Fruit fly (Drosophila melanogaster): ENCODE results near the gene CG13070.

The CG13070 gene

DNA sequence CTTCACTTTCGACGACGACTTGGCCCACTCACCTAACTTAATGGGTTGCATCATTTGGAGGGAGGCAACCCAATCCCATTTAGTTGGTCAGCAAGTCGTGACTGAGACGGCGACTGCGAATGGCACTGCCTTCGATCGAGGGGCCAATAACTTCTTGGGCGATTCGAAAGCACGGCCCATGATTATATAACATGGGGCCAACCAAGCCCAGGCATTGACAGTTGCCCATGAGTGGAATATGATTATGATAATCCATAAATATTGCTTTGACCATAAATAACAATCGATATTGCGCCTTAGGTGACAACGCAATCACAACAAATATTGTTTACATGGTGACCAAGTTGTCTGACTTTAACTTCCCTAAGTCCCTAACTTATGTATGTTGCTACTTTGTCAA is 20.7 kb downstream of the CG13070 start, which contains the start of gene CG13048:
CG13048 (minus strand) TSS at position 101 of the 400 bp plus-strand sequence.
- TF ChIP-seq CG8478 (optimal IDR thresholded peaks at IDR 0.05), result no peak

DNA sequence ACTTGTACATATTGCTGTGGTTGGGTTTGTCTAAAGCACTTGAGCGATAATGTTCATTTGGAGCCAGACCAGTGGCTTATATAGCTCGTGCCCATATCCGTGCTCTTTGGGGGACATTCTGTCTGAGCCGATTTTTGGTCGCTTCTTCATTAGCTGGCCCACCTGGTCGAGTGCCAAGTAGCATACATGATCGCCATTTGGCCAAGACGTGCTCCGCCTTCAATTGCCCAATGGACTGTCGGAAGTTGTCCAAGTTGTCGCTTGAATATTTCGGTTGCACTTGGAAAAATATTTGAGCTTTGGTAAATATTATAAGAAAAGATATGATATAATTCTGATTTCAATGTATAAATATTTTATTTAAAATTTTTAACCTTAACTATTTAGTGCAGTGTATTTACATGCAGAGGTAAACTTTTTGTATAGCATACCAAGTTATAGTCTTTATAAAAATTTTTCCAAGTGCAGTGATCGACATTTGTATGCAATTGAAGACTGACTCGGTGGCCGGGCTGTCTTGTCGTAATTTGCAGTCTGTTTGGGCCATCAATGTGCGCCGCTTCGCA is 22.3 kb downstream of the CG13070 start, which contains the start of gene CG13047:
CG13047 (minus strand) TSS at position 51 of the 566 bp plus-strand sequence.
- TF ChIP-seq CG8478 (optimal IDR thresholded peaks at IDR 0.05), result no peak
- TF ChIP-seq CTCF (optimal IDR thresholded peaks at IDR 0.05), result no peak

DNA sequence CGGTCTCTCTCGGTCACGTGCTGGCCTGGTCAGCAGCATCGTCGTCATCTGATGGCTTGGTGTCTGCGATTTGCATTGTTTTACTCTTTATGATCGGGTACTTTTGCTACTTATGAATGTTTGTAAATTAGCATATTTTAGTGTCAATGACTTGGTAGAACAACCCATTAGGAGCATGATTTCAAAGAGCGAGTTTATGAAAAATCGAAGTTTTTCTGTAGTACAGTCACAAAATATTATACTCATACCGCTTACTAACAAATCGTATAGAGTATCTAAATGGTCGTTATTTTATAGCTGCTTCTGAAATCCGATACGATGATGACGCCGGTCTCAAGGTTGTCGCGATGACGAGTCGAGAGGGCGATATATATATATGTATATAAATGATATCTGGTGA is 23.1 kb downstream of the CG13070 start:
- TF ChIP-seq CTCF (optimal IDR thresholded peaks at IDR 0.05) (no peak), CG8478 (optimal IDR thresholded peaks at IDR 0.05) (no peak)

DNA sequence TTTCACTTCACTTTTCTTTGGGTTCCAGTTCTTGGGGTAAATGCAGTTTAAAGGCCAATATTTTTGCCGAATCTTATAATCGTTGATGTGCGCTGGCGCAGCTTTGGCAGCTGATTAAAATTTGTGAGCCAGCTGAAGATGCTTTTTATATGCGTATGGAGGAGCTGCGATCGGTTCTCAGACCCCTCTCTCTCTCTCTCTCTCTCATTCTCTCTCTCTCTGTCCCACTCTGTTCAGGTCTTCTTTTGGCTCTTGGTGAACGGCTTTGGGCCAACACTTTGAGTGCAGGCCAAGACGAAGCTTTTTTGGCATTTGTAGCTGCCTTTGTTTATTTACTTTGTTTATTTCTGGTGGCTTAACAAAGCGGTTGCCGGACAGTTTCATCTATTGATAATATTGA is 25.2 kb downstream of the CG13070 start, which contains the start of gene CG13046:
CG13046 (minus strand) TSS at position 101 of the 400 bp plus-strand sequence.
- no peak for TF ChIP-seq CG8478 (optimal IDR thresholded peaks at IDR 0.05)
- TF ChIP-seq CTCF (optimal IDR thresholded peaks at IDR 0.05), result no peak

DNA sequence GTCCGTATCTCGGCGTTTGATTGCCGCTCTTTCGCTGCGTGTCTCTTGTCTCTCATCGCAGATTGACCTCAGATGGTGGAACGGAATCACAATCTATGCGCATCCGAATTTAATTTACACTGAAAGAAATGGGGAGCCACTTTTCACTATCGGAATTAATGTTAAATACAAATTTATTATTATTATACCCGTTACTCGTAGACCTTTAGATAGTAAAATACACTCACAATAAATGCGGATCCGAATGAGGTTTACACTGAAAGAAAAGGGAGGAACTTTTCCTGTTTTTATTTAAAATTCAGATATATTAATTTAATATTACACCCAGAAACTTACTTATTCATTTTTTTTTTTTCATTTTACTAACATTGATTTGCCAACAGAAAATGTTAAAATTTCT is 25.9 kb downstream of the CG13070 start:
- TF ChIP-seq CG8478 (optimal IDR thresholded peaks at IDR 0.05) (no peak), CTCF (optimal IDR thresholded peaks at IDR 0.05) (no peak)

DNA sequence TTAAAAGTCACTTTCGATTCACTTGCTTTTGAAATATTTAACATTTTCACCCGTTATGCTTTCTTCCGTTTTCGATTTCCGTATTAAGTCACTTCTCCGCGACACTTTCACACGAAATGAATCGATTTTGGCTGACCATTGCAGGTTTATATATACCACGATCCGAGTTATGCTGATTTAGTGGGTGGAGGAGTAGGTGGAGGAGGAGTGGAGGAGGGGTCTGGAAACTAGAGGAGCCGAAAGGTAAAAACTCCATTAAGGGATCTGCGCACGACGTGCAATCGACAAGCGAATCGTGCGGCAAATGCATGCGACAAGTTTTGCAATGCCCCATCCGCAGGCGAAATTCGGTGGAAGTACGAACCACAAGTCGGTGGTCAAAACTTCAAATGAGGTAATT is 27.7 kb downstream of the CG13070 start, which contains the start of gene CG13045:
CG13045 (minus strand) TSS at position 101 of the 400 bp plus-strand sequence.
- TF ChIP-seq CTCF (optimal IDR thresholded peaks at IDR 0.05) (no peak), CG8478 (optimal IDR thresholded peaks at IDR 0.05) (no peak)

DNA sequence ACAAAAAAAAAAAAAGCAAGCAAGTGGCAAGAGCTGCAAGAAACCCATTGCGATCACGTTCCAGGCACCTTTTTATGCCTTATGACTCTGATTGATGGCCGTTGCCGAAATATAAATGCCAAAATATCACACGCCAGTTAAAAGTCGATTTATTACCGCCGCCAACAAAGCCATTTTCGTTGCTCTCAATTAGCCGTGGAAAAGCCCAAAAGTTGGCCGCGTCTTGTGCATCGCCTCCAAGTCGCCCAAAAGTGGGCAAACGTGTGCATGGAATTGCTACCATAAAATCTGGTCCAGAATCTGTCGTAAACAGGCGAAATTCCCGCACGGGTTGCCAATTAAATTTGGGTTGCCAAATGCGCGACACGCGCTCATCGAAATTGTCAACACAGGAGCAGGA is 28.5 kb downstream of the CG13070 start:
- no peak for TF ChIP-seq CTCF (optimal IDR thresholded peaks at IDR 0.05)
- TF ChIP-seq CG8478 (optimal IDR thresholded peaks at IDR 0.05), result no peak

DNA sequence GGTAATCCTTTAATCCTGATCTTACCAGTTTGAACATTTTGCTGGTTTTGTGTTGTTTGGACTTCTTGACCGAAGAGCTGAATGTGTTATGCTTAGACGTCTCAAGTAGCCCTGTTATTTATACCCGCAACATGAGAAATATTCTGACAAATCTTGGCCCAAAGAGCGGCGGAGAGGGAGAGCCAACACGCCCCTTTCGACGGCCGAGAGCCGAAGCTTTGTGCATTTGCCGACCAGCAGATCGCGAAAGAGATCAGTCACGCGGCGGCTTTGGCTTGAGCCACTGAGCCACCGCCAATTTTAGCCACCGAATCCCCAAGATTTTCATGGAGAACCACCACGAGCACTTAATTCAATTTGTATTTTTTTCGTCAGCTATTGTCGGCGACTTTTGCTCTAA is 32.3 kb downstream of the CG13070 start, which contains the start of gene CG4962:
CG4962 (minus strand) TSS at position 101 of the 400 bp plus-strand sequence.
- no peak for TF ChIP-seq CG8478 (optimal IDR thresholded peaks at IDR 0.05)
- no peak for TF ChIP-seq CTCF (optimal IDR thresholded peaks at IDR 0.05)

DNA sequence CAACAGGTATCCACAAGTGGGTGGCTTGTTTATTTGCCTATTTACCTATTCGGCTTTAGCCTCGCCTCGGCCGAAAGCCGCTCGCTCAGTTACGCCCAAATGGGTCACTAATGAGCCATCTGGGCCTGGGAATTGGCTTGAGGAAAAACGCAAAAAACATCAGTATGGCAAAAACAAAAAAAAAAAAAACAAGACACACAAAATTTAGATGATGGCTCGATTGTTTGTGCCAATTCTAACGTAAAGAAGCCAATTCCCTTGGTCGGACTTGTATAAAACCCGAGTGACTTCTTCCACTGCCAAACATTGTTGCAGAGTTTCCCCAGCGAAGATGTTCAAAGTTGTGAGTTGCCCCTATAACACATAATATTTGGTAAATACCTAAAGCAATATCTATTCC is 38.0 kb downstream of the CG13070 start, which contains the start of gene CG4982:
CG4982 (plus strand) TSS at position 301 of the 400 bp plus-strand sequence.
- TF ChIP-seq CTCF (optimal IDR thresholded peaks at IDR 0.05), result no peak
- TF ChIP-seq CG8478 (optimal IDR thresholded peaks at IDR 0.05), result no peak

DNA sequence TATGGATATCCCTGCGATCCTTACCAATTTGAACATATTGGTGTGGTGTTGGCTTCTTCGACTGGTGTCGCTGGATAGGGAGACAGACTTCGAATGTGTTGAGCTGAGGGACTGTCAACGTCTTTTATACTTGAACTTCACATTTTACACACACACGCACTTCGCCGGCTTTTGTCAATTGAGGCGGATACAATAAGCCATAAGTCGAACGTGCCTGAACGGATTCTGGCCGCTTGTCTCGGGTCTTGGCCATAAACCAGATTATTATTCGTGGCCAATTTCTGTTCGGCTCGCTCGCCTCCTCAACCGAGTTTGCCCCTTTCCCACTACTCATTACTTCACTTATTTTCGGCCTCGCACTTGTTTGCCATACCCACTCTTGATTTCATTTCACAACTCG is 39.9 kb downstream of the CG13070 start, which contains the start of gene CG13044:
CG13044 (minus strand) TSS at position 101 of the 400 bp plus-strand sequence.
- TF ChIP-seq CTCF (optimal IDR thresholded peaks at IDR 0.05), result no peak

DNA sequence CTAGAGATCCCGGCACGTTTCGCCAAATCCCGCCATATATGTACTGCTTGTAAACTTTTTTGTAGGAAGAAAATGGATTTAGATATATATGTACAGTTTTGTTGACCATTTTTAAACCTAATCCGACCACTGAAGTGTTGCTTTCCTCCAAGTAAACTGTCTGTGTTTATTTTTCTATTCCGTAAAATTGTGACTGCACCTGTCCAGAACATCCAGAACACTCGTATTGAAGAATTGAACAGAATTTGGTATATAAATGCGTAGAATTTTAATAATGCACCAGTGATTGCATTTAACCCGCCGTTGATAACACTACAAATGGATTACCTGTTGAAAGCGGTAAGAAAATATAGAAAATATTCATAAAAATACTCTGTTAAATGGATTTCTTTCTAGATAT is 40.8 kb downstream of the CG13070 start, which contains the start of gene CG43249:
CG43249 (plus strand) TSS at position 301 of the 400 bp plus-strand sequence.
- TF ChIP-seq CG8478 (optimal IDR thresholded peaks at IDR 0.05), result no peak
- TF ChIP-seq CTCF (optimal IDR thresholded peaks at IDR 0.05), result no peak

DNA sequence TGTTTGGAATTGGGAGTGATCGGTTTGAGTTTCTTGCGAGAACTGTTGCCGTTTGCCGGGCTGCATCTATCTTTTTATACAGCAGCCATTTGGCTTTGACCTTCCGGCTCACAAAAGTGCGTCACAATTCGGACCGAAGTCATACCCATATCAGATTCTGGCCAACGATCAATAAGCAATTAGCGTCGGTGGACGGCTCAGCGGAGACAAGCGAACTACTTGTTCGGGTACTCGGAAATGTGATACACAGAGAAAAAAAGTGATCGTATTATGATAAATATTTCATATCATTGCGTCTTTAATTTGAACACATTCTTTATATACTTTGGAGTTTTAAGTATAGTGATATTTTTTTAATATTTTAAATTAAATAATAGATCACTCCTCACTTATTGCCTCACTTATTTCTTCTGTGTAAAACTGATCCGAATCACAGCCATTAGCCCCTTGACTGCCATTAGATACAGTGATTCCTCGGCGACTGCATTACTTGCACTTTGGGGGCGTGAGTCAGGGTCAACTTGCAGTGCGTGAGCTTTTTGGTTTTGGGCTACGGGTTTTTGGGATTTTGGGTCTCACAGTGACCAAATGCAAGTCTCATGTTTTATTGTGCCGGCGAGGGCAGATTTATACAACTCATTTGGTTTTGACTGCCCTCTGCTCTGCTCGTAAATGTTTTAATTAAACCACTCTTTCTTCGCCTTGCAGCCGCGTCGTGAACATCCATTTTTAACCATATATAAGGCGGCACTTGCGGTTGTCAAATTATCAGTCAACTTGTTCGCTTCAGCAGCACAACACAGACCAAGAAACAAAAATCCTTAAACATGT is 42.9 kb downstream of the CG13070 start, which contains the start of the genes CG13043 and CG13063:
CG13043 (minus strand) TSS at position 51 of the 831 bp plus-strand sequence.
CG13063 (plus strand) TSS at position 781 of the 831 bp plus-strand sequence.
- no peak for TF ChIP-seq CTCF (optimal IDR thresholded peaks at IDR 0.05)
- TF ChIP-seq CG8478 (optimal IDR thresholded peaks at IDR 0.05), result no peak

DNA sequence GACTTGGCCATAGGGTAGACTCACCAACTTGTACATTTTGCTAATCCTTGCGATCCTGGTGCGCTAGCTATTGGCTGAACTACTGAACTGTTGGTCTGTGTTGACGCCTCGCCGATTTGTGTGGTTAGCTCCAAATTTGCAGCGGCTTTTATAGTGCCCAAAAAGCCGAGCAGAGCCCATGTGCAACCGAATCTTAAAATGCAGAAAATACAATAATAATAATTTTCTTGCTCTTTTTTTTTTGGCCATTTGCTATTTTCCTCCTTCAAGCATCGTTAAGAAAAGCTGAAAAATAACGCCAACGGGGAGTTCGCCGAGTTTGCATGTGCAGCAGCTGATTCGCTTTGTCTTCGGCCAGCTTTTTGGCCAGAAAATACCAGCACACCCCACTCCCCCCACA is 45.2 kb downstream of the CG13070 start, which contains the start of gene CG13042:
CG13042 (minus strand) TSS at position 101 of the 400 bp plus-strand sequence.
- TF ChIP-seq CTCF (optimal IDR thresholded peaks at IDR 0.05) (no peak), CG8478 (optimal IDR thresholded peaks at IDR 0.05) (no peak)

DNA sequence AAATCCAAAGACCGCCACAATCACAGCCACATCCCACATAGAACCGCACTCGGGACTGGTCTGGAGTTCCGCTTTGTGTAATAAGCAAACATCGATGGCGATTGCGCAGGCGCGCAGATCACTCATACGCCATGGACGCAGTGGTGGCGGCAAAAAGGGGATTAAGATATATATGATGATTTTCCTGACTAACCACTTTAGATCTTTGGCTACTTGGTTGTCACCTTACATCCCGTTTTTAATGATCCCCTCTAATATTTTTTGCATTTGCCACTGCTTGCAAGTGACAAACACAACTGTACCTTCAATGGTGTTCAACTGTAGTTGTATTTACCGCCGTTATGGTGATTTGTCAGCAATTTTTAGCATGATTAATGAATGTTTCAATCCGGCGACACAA is 46.8 kb downstream of the CG13070 start:
- no peak for TF ChIP-seq CG8478 (optimal IDR thresholded peaks at IDR 0.05)

All from S2 (cell line).